Comparison of ENCODE assay signal across 7 worm cellular contexts in the genomic region with DNA sequence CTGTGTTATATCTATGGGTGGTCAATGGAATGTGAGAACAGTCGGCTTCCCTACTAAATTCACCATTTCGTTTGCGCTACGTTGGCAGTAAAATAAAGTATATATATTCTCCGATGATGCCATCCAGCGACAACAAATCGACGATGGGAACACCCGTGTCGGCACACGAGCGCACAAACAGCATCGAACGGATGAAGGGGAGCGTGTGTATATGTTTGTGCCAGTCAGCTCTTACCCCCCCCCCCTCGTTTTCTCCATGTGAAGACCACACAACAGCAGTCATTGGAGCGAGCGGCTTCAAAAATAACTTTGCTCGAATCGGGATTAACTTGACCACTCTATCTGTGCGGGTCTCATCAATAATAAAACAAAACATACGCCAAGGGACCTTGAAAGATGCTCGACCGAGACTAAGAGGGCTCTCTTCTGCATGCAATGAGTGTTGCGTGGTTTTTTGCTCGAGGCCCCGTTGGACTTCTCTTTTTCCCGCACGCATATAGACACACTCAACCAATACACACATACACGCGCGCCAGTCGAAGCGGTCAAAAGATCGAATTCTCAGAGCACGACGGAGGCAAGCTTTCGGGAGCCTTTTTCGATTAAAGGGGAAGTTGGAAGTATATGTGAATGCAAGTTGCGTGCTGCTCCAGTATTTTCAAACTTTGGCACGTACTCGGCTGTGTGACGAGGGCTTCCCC.
TF ChIP-seq lines count a peak whose summit lies in the region.

No protein-coding gene starts in this region.

TF ChIP-seq in whole organism, L1 larva, 84 proteins besides CTCF, POLR2A, EP300 and RAD21 (continues in another document):
- TF ChIP-seq ets-5 (GFP tag; IDR thresholded peaks at IDR 0.05; lab: Robert Waterston, UW) (no peak), dpl-1 (GFP tag; optimal IDR thresholded peaks at IDR 0.05; lab: Kevin White, UChicago) (no peak), irx-1 (tag; optimal IDR thresholded peaks at IDR 0.05; lab: Kevin White, UChicago) (no peak), F16B12.6 (tag; optimal IDR thresholded peaks at IDR 0.05; lab: Kevin White, UChicago) (no peak), mef-2 (tag; optimal IDR thresholded peaks at IDR 0.05; lab: Kevin White, UChicago) (no peak), hlh-4 (tag; optimal IDR thresholded peaks at IDR 0.05; lab: Kevin White, UChicago) (no peak), ceh-82 (tag; optimal IDR thresholded peaks at IDR 0.05; lab: Kevin White, UChicago) (peak in 2 of 3 experiments; percentile 25 to 59), pag-3 (tag; optimal IDR thresholded peaks at IDR 0.05; lab: Kevin White, UChicago; ENCODE audit: borderline replicate concordance, insufficient read depth) (no peak), swsn-7 (tag; optimal IDR thresholded peaks at IDR 0.05; lab: Kevin White, UChicago) (no peak), aly-2 (tag; optimal IDR thresholded peaks at IDR 0.05; lab: Kevin White, UChicago) (no peak), xbp-1 (tag; optimal IDR thresholded peaks at IDR 0.05; lab: Kevin White, UChicago) (peak; percentile 14), nhr-11 (tag; optimal IDR thresholded peaks at IDR 0.05; lab: Kevin White, UChicago) (no peak)

TF ChIP-seq in whole organism, L2 larva, 48 proteins besides CTCF, POLR2A, EP300 and RAD21 (continues in another document):
- no peak for TF ChIP-seq lin-11 (tag; optimal IDR thresholded peaks at IDR 0.05; lab: Kevin White, UChicago)
- no peak for TF ChIP-seq skn-1 (tag; optimal IDR thresholded peaks at IDR 0.05; lab: Kevin White, UChicago)
- TF ChIP-seq unc-55 (GFP tag; optimal IDR thresholded peaks at IDR 0.05; lab: Kevin White, UChicago) = no peak
- no peak for TF ChIP-seq unc-62 (GFP tag; optimal IDR thresholded peaks at IDR 0.05; lab: Kevin White, UChicago)
- TF ChIP-seq lsy-2 (tag; optimal IDR thresholded peaks at IDR 0.05; lab: Kevin White, UChicago) = no peak
- peak; percentile 38 for TF ChIP-seq sma-9 (GFP tag; optimal IDR thresholded peaks at IDR 0.05; lab: Kevin White, UChicago)
- TF ChIP-seq sma-9 (tag; optimal IDR thresholded peaks at IDR 0.05; lab: Kevin White, UChicago) = no peak
- peak; percentile 67 for TF ChIP-seq zag-1 (tag; optimal IDR thresholded peaks at IDR 0.05; lab: Kevin White, UChicago)
- no peak for TF ChIP-seq nhr-129 (tag; optimal IDR thresholded peaks at IDR 0.05; lab: Kevin White, UChicago)
- no peak for TF ChIP-seq ceh-16 (tag; optimal IDR thresholded peaks at IDR 0.05; lab: Kevin White, UChicago)
- no peak for TF ChIP-seq nhr-6 (tag; optimal IDR thresholded peaks at IDR 0.05; lab: Kevin White, UChicago)
- peak; percentile 29 for TF ChIP-seq mab-5 (tag; optimal IDR thresholded peaks at IDR 0.05; lab: Kevin White, UChicago)

TF ChIP-seq in whole organism, L3 larva, 47 proteins besides CTCF, POLR2A, EP300 and RAD21 (continues in another document):
- TF ChIP-seq fos-1 (tag; optimal IDR thresholded peaks at IDR 0.05; lab: Kevin White, UChicago) = no peak
- TF ChIP-seq nfya-1 (tag; optimal IDR thresholded peaks at IDR 0.05; lab: Kevin White, UChicago; ENCODE audit: insufficient read depth) = peak; percentile 49
- no peak for TF ChIP-seq nhr-11 (tag; optimal IDR thresholded peaks at IDR 0.05; lab: Kevin White, UChicago)
- no peak for TF ChIP-seq nhr-25 (tag; optimal IDR thresholded peaks at IDR 0.05; lab: Kevin White, UChicago)
- TF ChIP-seq lsy-12 (tag; optimal IDR thresholded peaks at IDR 0.05; lab: Kevin White, UChicago) = no peak
- TF ChIP-seq aly-2 (tag; optimal IDR thresholded peaks at IDR 0.05; lab: Kevin White, UChicago) = no peak
- TF ChIP-seq nhr-23 (tag; optimal IDR thresholded peaks at IDR 0.05; lab: Kevin White, UChicago) = no peak
- TF ChIP-seq lin-39 (tag; optimal IDR thresholded peaks at IDR 0.05; lab: Kevin White, UChicago) = peak; percentile 42
- no peak for TF ChIP-seq zag-1 (tag; optimal IDR thresholded peaks at IDR 0.05; lab: Kevin White, UChicago)
- no peak for TF ChIP-seq nhr-77 (tag; optimal IDR thresholded peaks at IDR 0.05; lab: Kevin White, UChicago)
- no peak for TF ChIP-seq ZK546.5 (tag; optimal IDR thresholded peaks at IDR 0.05; lab: Kevin White, UChicago)
- no peak for TF ChIP-seq elt-1 (tag; optimal IDR thresholded peaks at IDR 0.05; lab: Kevin White, UChicago)
- TF ChIP-seq tbx-2 (tag; optimal IDR thresholded peaks at IDR 0.05; lab: Kevin White, UChicago) = no peak

TF ChIP-seq in whole organism, L4 larva, 104 proteins besides CTCF, POLR2A, EP300 and RAD21 (continues in another document):
- no peak for TF ChIP-seq ceh-82 (tag; optimal IDR thresholded peaks at IDR 0.05; lab: Kevin White, UChicago)
- no peak for TF ChIP-seq tra-1 (GFP tag; IDR thresholded peaks at IDR 0.05; lab: Robert Waterston, UW)
- no peak for TF ChIP-seq lim-7 (GFP tag; IDR thresholded peaks at IDR 0.05; lab: Robert Waterston, UW)
- peak in 1 of 2 experiments; percentile 87 for TF ChIP-seq mdl-1 (tag; optimal IDR thresholded peaks at IDR 0.05; lab: Kevin White, UChicago)
- TF ChIP-seq ama-1 (optimal IDR thresholded peaks at IDR 0.05; lab: Kevin White, UChicago) = no peak
- TF ChIP-seq madf-5 (GFP tag; IDR thresholded peaks at IDR 0.05; lab: Robert Waterston, UW) = no peak
- no peak for TF ChIP-seq php-3 (GFP tag; IDR thresholded peaks at IDR 0.05; lab: Robert Waterston, UW)
- TF ChIP-seq ceh-20 (GFP tag; IDR thresholded peaks at IDR 0.05; lab: Robert Waterston, UW) = no peak
- TF ChIP-seq lin-13 (GFP tag; optimal IDR thresholded peaks at IDR 0.05; lab: Kevin White, UChicago) = no peak
- no peak for TF ChIP-seq lin-39 (tag; optimal IDR thresholded peaks at IDR 0.05; lab: Kevin White, UChicago)
- 0 out of 2 replicates have a peak, but pooled peaks have one; percentile 21 for TF ChIP-seq ctbp-1 (GFP tag; IDR thresholded peaks at IDR 0.05; lab: Robert Waterston, UW)
- no peak for TF ChIP-seq duxl-1 (tag; optimal IDR thresholded peaks at IDR 0.05; lab: Kevin White, UChicago; ENCODE audit: poor library complexity)
- TF ChIP-seq Y48G9A.11 (GFP tag; IDR thresholded peaks at IDR 0.05; lab: Robert Waterston, UW) = no peak

TF ChIP-seq in whole organism, early embryonic, 17 proteins besides CTCF, POLR2A, EP300 and RAD21:
- no peak for TF ChIP-seq scrt-1 (GFP tag; IDR thresholded peaks at IDR 0.05; lab: Robert Waterston, UW)
- peak; percentile 33 for TF ChIP-seq hmg-4 (GFP tag; optimal IDR thresholded peaks at IDR 0.05; lab: Kevin White, UChicago)
- TF ChIP-seq hnd-1 (tag; optimal IDR thresholded peaks at IDR 0.05; lab: Kevin White, UChicago) = no peak

TF ChIP-seq in whole organism, late embryonic, 69 proteins besides CTCF, POLR2A, EP300 and RAD21:
- TF ChIP-seq ceh-24 (tag; optimal IDR thresholded peaks at IDR 0.05; lab: Kevin White, UChicago) (no peak), tbx-2 (tag; optimal IDR thresholded peaks at IDR 0.05; lab: Kevin White, UChicago) (no peak), K09A11.1 (tag; optimal IDR thresholded peaks at IDR 0.05; lab: Kevin White, UChicago; ENCODE audit: insufficient read depth) (no peak), ref-2 (tag; optimal IDR thresholded peaks at IDR 0.05; lab: Kevin White, UChicago) (peak; percentile 3), ceh-31 (tag; optimal IDR thresholded peaks at IDR 0.05; lab: Kevin White, UChicago) (peak; percentile 6), unc-42 (tag; optimal IDR thresholded peaks at IDR 0.05; lab: Kevin White, UChicago) (peak; percentile 39), pros-1 (tag; optimal IDR thresholded peaks at IDR 0.05; lab: Kevin White, UChicago) (no peak), ceh-2 (tag; optimal IDR thresholded peaks at IDR 0.05; lab: Kevin White, UChicago) (no peak)

TF ChIP-seq in whole organism, young adult, 124 proteins besides CTCF, POLR2A, EP300 and RAD21:
- peak; percentile 23 for TF ChIP-seq zfh-2 (GFP tag; conservative IDR thresholded peaks at IDR 0.05; lab: Robert Waterston, UW)
- TF ChIP-seq pha-4 (tag; optimal IDR thresholded peaks at IDR 0.05; lab: Kevin White, UChicago) = no peak
- TF ChIP-seq ceh-27 (GFP tag; optimal IDR thresholded peaks at IDR 0.05; lab: Kevin White, UChicago) = peak; percentile 24
- TF ChIP-seq lin-35 (GFP tag; optimal IDR thresholded peaks at IDR 0.05; lab: Kevin White, UChicago) = peak in 1 of 3 experiments; percentile 8
- TF ChIP-seq ama-1 (optimal IDR thresholded peaks at IDR 0.05; lab: Kevin White, UChicago) = no peak
- TF ChIP-seq ama-1 (GFP tag; optimal IDR thresholded peaks at IDR 0.05; lab: Kevin White, UChicago) = peak in 1 of 2 experiments; percentile 24
TF ChIP-seq in whole organism, young adult: peak in this region for 4.
